Fruit fly (Drosophila melanogaster): ENCODE measurements around the gene CG15024.

DNA sequence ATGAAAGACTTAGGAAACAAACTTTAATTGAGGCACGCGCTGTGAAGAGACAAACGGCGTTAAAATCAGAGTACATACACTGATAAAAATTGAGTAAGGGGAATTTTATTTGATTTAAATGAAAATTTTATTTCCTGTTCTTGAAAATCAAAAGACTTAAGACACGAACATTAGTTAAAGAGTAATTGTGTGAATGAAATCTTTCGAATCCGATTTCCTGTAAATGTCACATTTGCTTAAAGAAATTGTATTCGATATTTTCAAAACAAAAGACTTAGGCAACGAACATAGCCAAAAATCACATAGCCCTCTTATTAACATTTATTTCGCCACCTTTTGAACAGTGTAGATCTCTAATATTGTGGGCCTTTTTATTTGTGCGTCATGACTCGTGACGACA lies 17.8 kb downstream of the CG15024 start:
- TF ChIP-seq jim (GFP tag; optimal IDR thresholded peaks at IDR 0.05) (no peak), usp (GFP tag; optimal IDR thresholded peaks at IDR 0.05) (no peak), psq (GFP tag; optimal IDR thresholded peaks at IDR 0.05) (no peak), lola (GFP tag; optimal IDR thresholded peaks at IDR 0.05) (no peak), Sp1 (GFP tag; optimal IDR thresholded peaks at IDR 0.05) (no peak), Hr83 (GFP tag; optimal IDR thresholded peaks at IDR 0.05; ENCODE audit: poor library complexity, severe bottlenecking) (no peak), br (GFP tag; optimal IDR thresholded peaks at IDR 0.05) (no peak), OdsH (GFP tag; optimal IDR thresholded peaks at IDR 0.05) (no peak)

Data from whole organism, wandering third instar larva.